Worm (Caenorhabditis elegans) whole organism, L4 larva: Measurements from ENCODE around the gene dot-1.2.

Source experiments
- D1046.2 ChIP-seq: fragments of 200-800 bp; sonication (Bioruptor generic); IDR thresholded peaks from 2 replicates; pipeline ENCODE4 v1.3.6; 2022; ENCODE audit warnings: missing genetic modification characterization, missing compliant biosample characterization
- F37D6.2 ChIP-seq: sonication (generic microtip); optimal IDR thresholded peaks from 2 replicates; lab custom pipeline; 2016; ENCODE audit warnings: mild to moderate bottlenecking, missing genetic modification characterization, missing compliant biosample characterization
- T26A8.4 ChIP-seq: fragments of 200-800 bp; sonication (Bioruptor generic); IDR thresholded peaks from 2 replicates; pipeline ENCODE4 v1.3.6; 2022; ENCODE audit warnings: missing genetic modification characterization, missing compliant biosample characterization
- aha-1 ChIP-seq: fragments of 150-350 bp; peaks from one replicate; lab custom pipeline; 2014; ENCODE audit warnings: missing biosample characterization, missing genetic modification characterization
- ama-1 ChIP-seq: fragments of 150-350 bp; optimal IDR thresholded peaks from 2 replicates; lab custom pipeline; 2014; ENCODE audit warnings: inconsistent platforms, mixed read lengths
- attf-4 ChIP-seq: sonication (generic microtip); optimal IDR thresholded peaks from 3 replicates; lab custom pipeline; 2017; ENCODE audit warnings: missing biosample characterization, missing genetic modification characterization
- ceh-32 ChIP-seq: sonication (generic microtip); optimal IDR thresholded peaks from 2 replicates; lab custom pipeline; 2016; ENCODE audit warnings: mild to moderate bottlenecking, missing genetic modification characterization, missing compliant biosample characterization; ENCODE audit not compliant: poor library complexity
- ceh-82 ChIP-seq: sonication (generic microtip); optimal IDR thresholded peaks from 2 replicates; lab custom pipeline; 2017; ENCODE audit warnings: missing biosample characterization, missing genetic modification characterization
- ctbp-1 ChIP-seq: fragments of 200-800 bp; sonication (Bioruptor generic); IDR thresholded peaks from 2 replicates; pipeline ENCODE4 v1.3.6; 2022; ENCODE audit warnings: missing genetic modification reagents, missing genetic modification characterization, missing compliant biosample characterization
- daf-12 ChIP-seq: fragments of 150-350 bp; optimal IDR thresholded peaks from 2 replicates; lab custom pipeline; 2014; ENCODE audit warnings: missing biosample characterization, missing genetic modification reagents, missing genetic modification characterization
- daf-8 ChIP-seq: fragments of 200-800 bp; sonication (Bioruptor generic); IDR thresholded peaks from 2 replicates; pipeline ENCODE4 v1.3.6; 2022; ENCODE audit warnings: missing genetic modification characterization, missing compliant biosample characterization
- dmd-9 ChIP-seq: fragments of 200-800 bp; sonication (Bioruptor generic); IDR thresholded peaks from 2 replicates; pipeline ENCODE4 v1.3.6; 2022; ENCODE audit warnings: missing genetic modification reagents, missing genetic modification characterization, missing compliant biosample characterization
- dpl-1 ChIP-seq: fragments of 150-350 bp; optimal IDR thresholded peaks from 2 replicates; lab custom pipeline; 2014; ENCODE audit warnings: missing biosample characterization, missing genetic modification reagents, missing genetic modification characterization
- duxl-1 ChIP-seq: sonication (generic microtip); optimal IDR thresholded peaks from 2 replicates; lab custom pipeline; 2016; ENCODE audit warnings: mild to moderate bottlenecking, missing genetic modification characterization, moderate library complexity, missing compliant biosample characterization; ENCODE audit not compliant: poor library complexity
- egl-27 ChIP-seq: sonication (generic microtip); optimal IDR thresholded peaks from 3 replicates; lab custom pipeline; 2017; ENCODE audit warnings: missing biosample characterization, missing genetic modification reagents, missing genetic modification characterization
- hlh-11 ChIP-seq: fragments of 200-800 bp; sonication (Bioruptor generic); optimal IDR thresholded peaks from 2 replicates; lab custom pipeline; 2018; ENCODE audit warnings: mild to moderate bottlenecking, missing genetic modification characterization, missing compliant biosample characterization
- hlh-30 ChIP-seq: sonication (generic microtip); optimal IDR thresholded peaks from 2 replicates; lab custom pipeline; 2017; ENCODE audit warnings: antibody characterized with exemption, mild to moderate bottlenecking, missing genetic modification characterization, missing compliant biosample characterization; ENCODE audit not compliant: insufficient read depth
- hmg-1.1 ChIP-seq: fragments of 200-800 bp; sonication (Bioruptor generic); IDR thresholded peaks from 2 replicates; pipeline ENCODE4 v1.3.6; 2022; ENCODE audit warnings: missing genetic modification reagents, missing genetic modification characterization, missing compliant biosample characterization
- lin-13 ChIP-seq: fragments of 150-350 bp; optimal IDR thresholded peaks from 2 replicates; lab custom pipeline; 2014; ENCODE audit warnings: missing biosample characterization, missing genetic modification reagents, missing genetic modification characterization
- lin-38 ChIP-seq: fragments of 200-800 bp; sonication (Bioruptor generic); IDR thresholded peaks from 2 replicates; pipeline ENCODE4 v1.3.6; 2022; ENCODE audit warnings: missing genetic modification reagents, missing genetic modification characterization, missing compliant biosample characterization
- lin-39 ChIP-seq: fragments of 150-350 bp; optimal IDR thresholded peaks from 2 replicates; lab custom pipeline; 2014; ENCODE audit warnings: missing biosample characterization, missing genetic modification reagents, missing genetic modification characterization
- lir-3 ChIP-seq: sonication (generic microtip); optimal IDR thresholded peaks from 2 replicates; lab custom pipeline; 2016; ENCODE audit warnings: mild to moderate bottlenecking, missing genetic modification characterization, missing compliant biosample characterization
- madf-9 ChIP-seq: fragments of 200-800 bp; sonication (Bioruptor generic); conservative IDR thresholded peaks from 2 replicates; pipeline ENCODE4 v1.3.6; 2022; ENCODE audit warnings: missing genetic modification reagents, missing genetic modification characterization, missing compliant biosample characterization
- mdl-1 ChIP-seq, 2 experiments: fragments of 150-350 bp in 1 of 2; sonication (generic microtip) in 1 of 2; optimal IDR thresholded peaks; 2 replicates each; lab custom pipeline; 2014 to 2017; ENCODE audit warnings: missing biosample characterization in 2 of 2, missing genetic modification characterization in 2 of 2
- mep-1 ChIP-seq: fragments of 150-350 bp; sonication (generic microtip); optimal IDR thresholded peaks from 3 replicates; lab custom pipeline; 2014; ENCODE audit warnings: missing biosample characterization, missing genetic modification characterization
- nhr-10 ChIP-seq: fragments of 150-350 bp; optimal IDR thresholded peaks from 2 replicates; lab custom pipeline; 2014; ENCODE audit warnings: missing biosample characterization, missing genetic modification characterization
- nhr-11 ChIP-seq: fragments of 150-350 bp; optimal IDR thresholded peaks from 2 replicates; lab custom pipeline; 2014; ENCODE audit warnings: missing biosample characterization, missing genetic modification characterization
- nhr-25 ChIP-seq: sonication (generic microtip); optimal IDR thresholded peaks from 2 replicates; lab custom pipeline; 2017; ENCODE audit warnings: missing genetic modification characterization, mild to moderate bottlenecking, missing compliant biosample characterization, antibody characterized with exemption, moderate library complexity, borderline replicate concordance; ENCODE audit not compliant: insufficient read depth
- nhr-28 ChIP-seq: fragments of 150-350 bp; optimal IDR thresholded peaks from 2 replicates; lab custom pipeline; 2014; ENCODE audit warnings: missing biosample characterization, missing genetic modification characterization
- nhr-48 ChIP-seq: sonication (generic microtip); optimal IDR thresholded peaks from 2 replicates; lab custom pipeline; 2016; ENCODE audit warnings: mild to moderate bottlenecking, missing genetic modification characterization, missing compliant biosample characterization
- nhr-77 ChIP-seq: fragments of 150-350 bp; optimal IDR thresholded peaks from 2 replicates; lab custom pipeline; 2014; ENCODE audit warnings: missing biosample characterization, missing genetic modification characterization
- pha-4 ChIP-seq, 2 experiments: fragments of 150-350 bp in 1 of 2; fragments of 200-800 bp in 1 of 2; sonication (Bioruptor generic) in 1 of 2; IDR thresholded peaks in 1 of 2; optimal IDR thresholded peaks in 1 of 2; 2 replicates each; pipeline versions ENCODE4 v1.3.6 to Lab custom; 2014 to 2022; ENCODE audit warnings: missing genetic modification characterization in 2 of 2, missing genetic modification reagents in 2 of 2, missing biosample characterization in 1 of 2, missing compliant biosample characterization in 1 of 2
- pqm-1 ChIP-seq: sonication (generic microtip); optimal IDR thresholded peaks from 2 replicates; lab custom pipeline; 2017; ENCODE audit warnings: missing biosample characterization, missing genetic modification characterization
- sdz-12 ChIP-seq: fragments of 200-800 bp; sonication (Bioruptor generic); optimal IDR thresholded peaks from 2 replicates; lab custom pipeline; 2018; ENCODE audit warnings: mild to moderate bottlenecking, missing genetic modification characterization, missing compliant biosample characterization
- snpc-1.2 ChIP-seq: fragments of 200-800 bp; sonication (Bioruptor generic); IDR thresholded peaks from 2 replicates; pipeline ENCODE4 v1.3.6; 2022; ENCODE audit warnings: missing genetic modification reagents, missing genetic modification characterization, missing compliant biosample characterization
- snpc-4 ChIP-seq: fragments of 150-350 bp; optimal IDR thresholded peaks from 2 replicates; lab custom pipeline; 2014; ENCODE audit warnings: missing biosample characterization, missing genetic modification characterization
- tra-1 ChIP-seq: fragments of 200-800 bp; sonication (Bioruptor generic); IDR thresholded peaks from 2 replicates; pipeline ENCODE4 v1.3.6; 2022; ENCODE audit warnings: missing genetic modification reagents, missing genetic modification characterization, missing compliant biosample characterization
- unc-39 ChIP-seq: sonication (generic microtip); optimal IDR thresholded peaks from 2 replicates; lab custom pipeline; 2017; ENCODE audit warnings: missing biosample characterization, missing genetic modification characterization
- unc-62 ChIP-seq, 3 experiments: fragments of 150-350 bp in 1 of 3; sonication (generic microtip); optimal IDR thresholded peaks in 2 of 3; peaks in 1 of 3; 1 replicate in 1 of 3; 2 replicates in 2 of 3; lab custom pipeline; 2014 to 2017; ENCODE audit warnings: missing biosample characterization in 3 of 3, missing genetic modification characterization in 3 of 3, missing genetic modification reagents in 3 of 3, missing genotype in 1 of 3
- zfp-2 ChIP-seq: sonication (generic microtip); optimal IDR thresholded peaks from 2 replicates; lab custom pipeline; 2016; ENCODE audit warnings: mild to moderate bottlenecking, missing genetic modification characterization, missing compliant biosample characterization
- zip-2 ChIP-seq: fragments of 150-350 bp; optimal IDR thresholded peaks from 2 replicates; lab custom pipeline; 2014; ENCODE audit warnings: missing biosample characterization, missing genetic modification characterization

The dot-1.2 gene

DNA sequence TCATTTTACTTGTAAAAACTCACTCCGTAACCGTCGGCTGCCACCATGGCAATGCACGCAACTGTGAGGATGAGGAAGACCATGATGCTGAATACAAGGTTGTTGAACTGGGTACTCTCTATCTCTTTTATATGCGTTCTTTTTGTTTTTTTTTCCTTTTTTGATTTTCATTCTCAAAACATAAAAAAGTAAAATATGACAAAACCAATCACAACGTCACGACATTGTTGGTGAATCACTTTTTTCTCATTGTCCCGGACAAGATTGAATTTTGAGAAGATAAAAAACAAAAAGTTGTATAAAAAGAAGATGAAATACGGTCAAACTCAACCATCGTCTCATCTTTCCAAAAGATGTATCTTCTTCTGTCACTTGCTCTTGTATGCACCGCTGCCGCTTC is 13.6 kb upstream of the dot-1.2 start, which contains the start of the genes Y62H9A.5 and ule-5:
Y62H9A.5 (minus strand) TSS at position 101 of the 400 bp plus-strand sequence.
ule-5 (plus strand) TSS at position 328 of the 400 bp plus-strand sequence.
- TF ChIP-seq sdz-12 (GFP tag; lab: Kevin White, UChicago) (no peak), snpc-4 (tag; lab: Kevin White, UChicago) (no peak), lin-38 (GFP tag; lab: Robert Waterston, UW) (no peak), dmd-9 (GFP tag; lab: Robert Waterston, UW) (no peak), nhr-11 (tag; lab: Kevin White, UChicago) (no peak), lin-13 (no peak), dpl-1 (GFP tag; lab: Kevin White, UChicago) (no peak), nhr-77 (tag; lab: Kevin White, UChicago) (no peak), ama-1 (lab: Kevin White, UChicago) (no peak), pqm-1 (no peak), zip-2 (no peak), attf-4 (tag; lab: Kevin White, UChicago) (no peak), aha-1 (no peak), hmg-1.1 (GFP tag; lab: Robert Waterston, UW) (no peak), unc-39 (tag; lab: Kevin White, UChicago) (no peak), lin-39 (tag; lab: Kevin White, UChicago) (no peak)

DNA sequence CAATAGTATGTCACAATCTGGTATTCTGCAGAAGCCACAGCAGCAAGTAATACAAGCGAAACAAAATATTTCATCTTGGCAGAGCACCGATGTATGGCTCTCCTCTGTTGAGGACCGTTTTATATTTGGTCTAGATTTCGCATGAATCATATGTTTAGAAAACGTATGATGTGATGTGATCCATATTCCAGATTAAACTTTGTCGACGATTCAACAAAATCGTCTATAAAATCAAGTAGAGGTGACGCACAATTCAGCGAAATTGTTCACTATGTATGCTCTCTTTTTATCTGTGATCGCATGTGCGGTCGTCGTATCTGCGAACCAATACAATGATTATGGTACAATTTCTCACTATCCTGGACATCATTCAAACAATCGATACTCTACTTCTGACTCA is 10.7 kb upstream of the dot-1.2 start, which contains the start of the genes Y62H9A.3 and Y62H9A.4:
Y62H9A.3 (minus strand) TSS at position 101 of the 400 bp plus-strand sequence.
Y62H9A.4 (plus strand) TSS at position 256 of the 400 bp plus-strand sequence.
- TF ChIP-seq hlh-11 (tag; lab: Kevin White, UChicago): no peak
- peak in 1 of 2 experiments; percentile 55 for TF ChIP-seq unc-62 (GFP tag; optimal IDR thresholded peaks at IDR 0.05 in 1 of 2; lab: Kevin White, UChicago)
- TF ChIP-seq unc-62 (tag; optimal IDR thresholded peaks at IDR 0.05; lab: Kevin White, UChicago): no peak

DNA sequence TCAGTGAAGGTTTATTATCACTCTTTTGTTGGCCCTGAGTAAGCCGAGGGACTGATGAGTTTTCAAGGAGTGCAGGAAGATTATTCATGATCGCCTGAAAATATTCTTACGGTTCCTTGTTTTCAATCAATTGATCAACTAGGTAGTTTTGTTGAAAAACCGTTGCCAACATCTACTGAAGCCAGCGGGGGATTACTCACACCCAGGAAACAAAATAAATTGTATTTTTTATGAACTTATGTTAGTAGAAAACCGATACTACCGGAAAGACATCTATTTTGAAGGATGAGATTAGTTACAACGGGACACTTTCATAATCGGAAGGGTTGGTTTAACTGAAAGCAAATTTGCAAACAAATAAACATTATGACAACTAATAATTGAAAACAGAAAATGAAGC is 8.9 kb upstream of the dot-1.2 start, which contains the start of gene Y62H9A.2:
Y62H9A.2 (minus strand) TSS at position 101 of the 400 bp plus-strand sequence.
- TF ChIP-seq zfp-2 (tag; lab: Kevin White, UChicago): no peak
- no peak for TF ChIP-seq hlh-11 (tag; lab: Kevin White, UChicago)
- no peak for TF ChIP-seq dpl-1 (GFP tag; lab: Kevin White, UChicago)
- TF ChIP-seq lir-3 (tag; lab: Kevin White, UChicago): no peak
- no peak for TF ChIP-seq snpc-1.2
- no peak for TF ChIP-seq lin-39 (tag; lab: Kevin White, UChicago)
- no peak for TF ChIP-seq unc-39 (tag; lab: Kevin White, UChicago)
- no peak for TF ChIP-seq egl-27 (tag; lab: Kevin White, UChicago)
- TF ChIP-seq nhr-48 (tag; lab: Kevin White, UChicago): no peak
- no peak for TF ChIP-seq duxl-1 (tag; lab: Kevin White, UChicago)
- no peak for TF ChIP-seq hlh-30
- no peak for TF ChIP-seq madf-9 (GFP tag; lab: Robert Waterston, UW)
- TF ChIP-seq mdl-1 (tag; optimal IDR thresholded peaks at IDR 0.05; lab: Kevin White, UChicago): no peak

DNA sequence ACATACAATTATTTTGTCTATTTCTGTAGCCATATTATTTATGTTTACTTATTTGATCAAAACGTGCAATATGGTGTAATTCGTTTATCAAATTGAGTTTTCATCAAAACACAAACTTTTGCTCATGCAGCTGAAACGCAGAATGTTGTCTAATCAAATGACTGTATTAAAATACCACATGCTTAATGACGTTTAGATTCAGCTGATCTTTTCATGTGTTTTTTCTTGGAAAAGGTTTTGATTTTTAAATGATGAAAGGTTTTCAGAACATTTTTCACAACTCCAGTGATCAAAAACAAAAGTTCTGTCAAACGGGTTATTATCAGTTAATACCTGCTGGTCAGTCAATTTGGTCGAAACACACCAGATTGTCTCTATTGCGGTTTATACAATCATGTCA is 6.1 kb upstream of the dot-1.2 start, which contains the start of gene Y62H9A.1:
Y62H9A.1 (plus strand) TSS at position 282 of the 400 bp plus-strand sequence.
- no peak for TF ChIP-seq ctbp-1 (GFP tag; lab: Robert Waterston, UW)
- TF ChIP-seq sdz-12 (GFP tag; lab: Kevin White, UChicago): no peak
- no peak for TF ChIP-seq snpc-1.2
- TF ChIP-seq F37D6.2: no peak
- TF ChIP-seq daf-12 (tag; lab: Kevin White, UChicago): no peak
- TF ChIP-seq pha-4 (GFP tag; IDR thresholded peaks at IDR 0.05; lab: Robert Waterston, UW): no peak
- TF ChIP-seq pha-4 (tag; optimal IDR thresholded peaks at IDR 0.05; lab: Kevin White, UChicago): no peak
- TF ChIP-seq daf-8: no peak
- TF ChIP-seq ceh-82 (tag; lab: Kevin White, UChicago): no peak
- no peak for TF ChIP-seq D1046.2 (GFP tag; lab: Robert Waterston, UW)
- no peak for TF ChIP-seq mep-1 (tag; lab: Kevin White, UChicago)
- no peak for TF ChIP-seq nhr-28 (tag; lab: Kevin White, UChicago)
- no peak for TF ChIP-seq T26A8.4 (GFP tag; lab: Robert Waterston, UW)
- no peak for TF ChIP-seq tra-1 (GFP tag; lab: Robert Waterston, UW)
- TF ChIP-seq dpl-1 (GFP tag; lab: Kevin White, UChicago): no peak
- TF ChIP-seq nhr-10 (tag; lab: Kevin White, UChicago): no peak
- TF ChIP-seq egl-27 (tag; lab: Kevin White, UChicago): no peak
- TF ChIP-seq nhr-25: no peak
- no peak for TF ChIP-seq ceh-32 (tag; lab: Kevin White, UChicago)
